Fruit fly (Drosophila melanogaster) Kc167 (cell line): Measurements from ENCODE around the gene CG32023.

Experiments
- Myc ChIP-seq: fragments of >200 bp; optimal IDR thresholded peaks from 2 replicates; lab custom pipeline; 2017; ENCODE audit warnings: missing external identifiers
- Sin3A ChIP-seq: fragments of >200 bp; optimal IDR thresholded peaks from 2 replicates; lab custom pipeline; 2018; ENCODE audit warnings: missing external identifiers
- h ChIP-seq: fragments of >200 bp; optimal IDR thresholded peaks from 3 replicates; lab custom pipeline; 2018; ENCODE audit warnings: missing external identifiers
- insv ChIP-seq: fragments of >200 bp; optimal IDR thresholded peaks from 3 replicates; lab custom pipeline; 2018; ENCODE audit warnings: missing external identifiers
- psq ChIP-seq: fragments of >200 bp; optimal IDR thresholded peaks from 2 replicates; lab custom pipeline; 2017; ENCODE audit warnings: missing external identifiers
- ttk ChIP-seq: sonication (Bioruptor generic); optimal IDR thresholded peaks from 2 replicates; lab custom pipeline; 2017; ENCODE audit warnings: missing external identifiers

- TF ChIP-seq Sin3A (lab: Kevin White, UChicago) (no peak), Myc (lab: Kevin White, UChicago) (no peak), psq (lab: Kevin White, UChicago) (no peak), insv (lab: Kevin White, UChicago) (no peak), h (lab: Kevin White, UChicago) (no peak), ttk (lab: Kevin White, UChicago) (no peak)
Measured at dm6 chr3L:8824403-8825029, 20.5 kb upstream of the CG32023 start.
